Fruit fly (Drosophila melanogaster): Measurements from ENCODE around the gene CG18476.

CG18476 gene

dm6 chr3R:11688055-11688454 is 10.1 kb upstream of the CG18476 start, which contains the start of gene CG6834 (continued):
- TF ChIP-seq Pdp1 (GFP tag; optimal IDR thresholded peaks at IDR 0.05) (peak in 1 of 2 experiments; percentile 90), slp2 (GFP tag; optimal IDR thresholded peaks at IDR 0.05) (no peak), cas (GFP tag; IDR thresholded peaks at IDR 0.05) (no peak), kni (GFP tag; optimal IDR thresholded peaks at IDR 0.05) (no peak), MTF-1 (GFP tag; optimal IDR thresholded peaks at IDR 0.05; ENCODE audit: borderline replicate concordance) (no peak), Oli (tag; optimal IDR thresholded peaks at IDR 0.05) (no peak), CG11696 (GFP tag; IDR thresholded peaks at IDR 0.05) (no peak), Atf3 (GFP tag; optimal IDR thresholded peaks at IDR 0.05) (no peak), fd96Cb (tag; optimal IDR thresholded peaks at IDR 0.05) (no peak), CG8944 (GFP tag; optimal IDR thresholded peaks at IDR 0.05) (no peak), nmo (GFP tag; optimal IDR thresholded peaks at IDR 0.05) (no peak), bbx (GFP tag; IDR thresholded peaks at IDR 0.05; ENCODE audit: partially characterized antibody) (no peak), en (GFP tag; optimal IDR thresholded peaks at IDR 0.05) (no peak), CG11695 (GFP tag; IDR thresholded peaks at IDR 0.05) (no peak), CG9876 (GFP tag; optimal IDR thresholded peaks at IDR 0.05) (no peak), lab (GFP tag; optimal IDR thresholded peaks at IDR 0.05) (peak; percentile 23), Bdp1 (GFP tag; optimal IDR thresholded peaks at IDR 0.05) (no peak), disco-r (GFP tag; optimal IDR thresholded peaks at IDR 0.05) (no peak), CG1832 (GFP tag; optimal IDR thresholded peaks at IDR 0.05) (no peak), CG14710 (tag; optimal IDR thresholded peaks at IDR 0.05) (no peak), az2 (GFP tag; optimal IDR thresholded peaks at IDR 0.05) (no peak), CG9215 (GFP tag; IDR thresholded peaks at IDR 0.05) (no peak), Sox102F (GFP tag; optimal IDR thresholded peaks at IDR 0.05) (no peak), CG14014 (GFP tag; IDR thresholded peaks at IDR 0.05) (no peak), CG8290 (GFP tag; optimal IDR thresholded peaks at IDR 0.05) (no peak), CG8290 (tag; optimal IDR thresholded peaks at IDR 0.05) (no peak), CG11456 (GFP tag; IDR thresholded peaks at IDR 0.05) (no peak), CG17328 (GFP tag; IDR thresholded peaks at IDR 0.05) (no peak), hbn (GFP tag; IDR thresholded peaks at IDR 0.05; ENCODE audit: partially characterized antibody) (no peak), Rx (GFP tag; IDR thresholded peaks at IDR 0.05) (no peak), Fer3 (tag; optimal IDR thresholded peaks at IDR 0.05) (no peak), nom (GFP tag; optimal IDR thresholded peaks at IDR 0.05) (no peak), tna (GFP tag; IDR thresholded peaks at IDR 0.05; ENCODE audit: partially characterized antibody) (no peak), CG15011 (GFP tag; optimal IDR thresholded peaks at IDR 0.05) (no peak), ro (GFP tag; IDR thresholded peaks at IDR 0.05) (no peak), crol (GFP tag; IDR thresholded peaks at IDR 0.05) (no peak), CG12744 (GFP tag; optimal IDR thresholded peaks at IDR 0.05) (no peak), lola (GFP tag; optimal IDR thresholded peaks at IDR 0.05) (no peak), CG3065 (GFP tag; optimal IDR thresholded peaks at IDR 0.05) (no peak), wek (GFP tag; optimal IDR thresholded peaks at IDR 0.05) (peak; percentile 46), sd (tag; optimal IDR thresholded peaks at IDR 0.05) (peak; percentile 38), sim (GFP tag; IDR thresholded peaks at IDR 0.05) (no peak), trh (GFP tag; optimal IDR thresholded peaks at IDR 0.05) (no peak), CG8359 (GFP tag; optimal IDR thresholded peaks at IDR 0.05; ENCODE audit: borderline replicate concordance) (no peak), CG2120 (GFP tag; optimal IDR thresholded peaks at IDR 0.05) (no peak), CG4424 (GFP tag; optimal IDR thresholded peaks at IDR 0.05) (no peak), CG17186 (GFP tag; optimal IDR thresholded peaks at IDR 0.05) (no peak), CG9609 (GFP tag; optimal IDR thresholded peaks at IDR 0.05) (no peak), wdn (GFP tag; IDR thresholded peaks at IDR 0.05) (no peak), HLH3B (GFP tag; IDR thresholded peaks at IDR 0.05) (no peak), CG30403 (GFP tag; optimal IDR thresholded peaks at IDR 0.05) (no peak), Nf-YC (tag; optimal IDR thresholded peaks at IDR 0.05) (peak; percentile 34)
